Worm (Caenorhabditis elegans) whole organism, L4/young adult: Measurements from ENCODE around the gene pals-27.

ENCODE experiments used
- W03F9.2 ChIP-seq: fragments of 150-350 bp; optimal IDR thresholded peaks from 2 replicates; lab custom pipeline; 2014; ENCODE audit warnings: missing biosample characterization, missing genetic modification characterization
- dao-5 ChIP-seq: sonication (generic microtip); optimal IDR thresholded peaks from 2 replicates; lab custom pipeline; 2016; ENCODE audit warnings: missing genotype, missing genetic modification characterization, moderate library complexity, missing compliant biosample characterization
- him-1 ChIP-seq: sonication (generic microtip); optimal IDR thresholded peaks from 2 replicates; lab custom pipeline; 2016; ENCODE audit warnings: missing genotype, missing genetic modification reagents, missing genetic modification characterization, missing compliant biosample characterization

- TF ChIP-seq him-1, result no peak
- TF ChIP-seq dao-5 (tag; lab: Kevin White, UChicago), result no peak
- no peak for TF ChIP-seq W03F9.2 (tag; lab: Kevin White, UChicago)
These were observed 8.5 kb upstream of the pals-27 start for ce11 chrIII:4372894-4373293.
